Worm (Caenorhabditis elegans) whole organism, late embryonic: Measurements from ENCODE around the gene Y75B8A.10.

Experiments used
- ceh-18 ChIP-seq: sonication (generic microtip); optimal IDR thresholded peaks from 2 replicates; lab custom pipeline; 2016; ENCODE audit warnings: missing genetic modification characterization, missing compliant biosample characterization
- elt-2 ChIP-seq: sonication (generic microtip); optimal IDR thresholded peaks from 2 replicates; lab custom pipeline; 2016; ENCODE audit warnings: missing genetic modification reagents, missing genetic modification characterization, missing compliant biosample characterization
- npax-4 ChIP-seq: sonication (generic microtip); optimal IDR thresholded peaks from 2 replicates; lab custom pipeline; 2016; ENCODE audit warnings: missing genetic modification characterization, missing compliant biosample characterization
- tbx-2 ChIP-seq: sonication (generic microtip); optimal IDR thresholded peaks from 2 replicates; lab custom pipeline; 2016; ENCODE audit warnings: missing genetic modification characterization, missing compliant biosample characterization

DNA sequence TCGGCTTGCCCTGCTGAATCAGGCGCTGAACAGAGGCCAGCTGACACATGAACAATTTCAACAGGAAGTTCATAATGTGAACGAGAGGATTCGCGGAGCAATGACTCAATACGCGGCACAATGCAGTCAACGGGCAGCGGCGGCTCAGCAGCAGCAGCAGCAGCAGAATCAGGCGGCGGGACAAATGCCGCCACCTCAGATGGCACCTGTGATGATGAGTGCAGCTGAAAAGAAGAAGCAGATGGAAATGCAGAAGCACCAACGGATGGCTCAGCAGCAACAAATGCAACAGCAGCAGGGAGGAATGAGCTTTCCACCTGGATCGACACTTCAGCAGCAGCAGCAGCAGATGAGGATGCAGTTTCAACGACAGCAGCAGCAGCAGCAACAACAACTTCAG lies 17.5 kb downstream of the Y75B8A.10 start:
- TF ChIP-seq ceh-18 (no peak), tbx-2 (no peak), npax-4 (tag; lab: Kevin White, UChicago) (no peak), elt-2 (tag; lab: Kevin White, UChicago) (no peak)
